Fruit fly (Drosophila melanogaster) whole organism, adult: ENCODE results near the gene bmm.

Experiments used
- CG11617 ChIP-seq: fragments of 200-800 bp; sonication (Bioruptor generic); optimal IDR thresholded peaks from 2 replicates; lab custom pipeline; 2017; ENCODE audit warnings: mild to moderate bottlenecking, missing biosample characterization, missing genetic modification reagents, missing genetic modification characterization
- CG12768 ChIP-seq: fragments of 200-800 bp; sonication (Bioruptor generic); optimal IDR thresholded peaks from 2 replicates; lab custom pipeline; 2017; ENCODE audit warnings: missing biosample characterization, missing genetic modification characterization, mild to moderate bottlenecking, moderate library complexity, missing genetic modification reagents
- CG1620 ChIP-seq: fragments of 200-800 bp; sonication (Bioruptor generic); optimal IDR thresholded peaks from 2 replicates; lab custom pipeline; 2016; ENCODE audit warnings: missing biosample characterization, missing genetic modification characterization
- CG33017 ChIP-seq: fragments of 200-800 bp; sonication (Bioruptor generic); optimal IDR thresholded peaks from 2 replicates; lab custom pipeline; 2018; ENCODE audit warnings: missing biosample characterization, mild to moderate bottlenecking, missing genetic modification characterization, moderate library complexity
- CG5204 ChIP-seq: fragments of 200-800 bp; sonication (Bioruptor generic); optimal IDR thresholded peaks from 2 replicates; lab custom pipeline; 2016; ENCODE audit warnings: missing biosample characterization, missing genetic modification characterization
- CG7101 ChIP-seq: fragments of 200-800 bp; sonication (Bioruptor generic); optimal IDR thresholded peaks from 2 replicates; lab custom pipeline; 2018; ENCODE audit warnings: missing biosample characterization, mild to moderate bottlenecking, missing genetic modification characterization, moderate library complexity
- Crg-1 ChIP-seq: fragments of 200-800 bp; sonication (Bioruptor generic); optimal IDR thresholded peaks from 2 replicates; lab custom pipeline; 2016; ENCODE audit warnings: missing biosample characterization, missing genetic modification characterization
- Hr96 ChIP-seq: fragments of 200-800 bp; sonication (Bioruptor generic); optimal IDR thresholded peaks from 2 replicates; lab custom pipeline; 2016; ENCODE audit warnings: missing biosample characterization, missing genetic modification characterization
- bab1 ChIP-seq: fragments of 200-800 bp; sonication (Bioruptor generic); optimal IDR thresholded peaks from 3 replicates; lab custom pipeline; 2019; ENCODE audit warnings: missing biosample characterization, mild to moderate bottlenecking, missing genetic modification characterization, moderate library complexity
- cic ChIP-seq: fragments of 200-800 bp; sonication (Bioruptor generic); optimal IDR thresholded peaks from 2 replicates; lab custom pipeline; 2017; ENCODE audit warnings: missing biosample characterization, mild to moderate bottlenecking, missing genetic modification characterization, moderate library complexity
- cnc ChIP-seq, 2 experiments: fragments of >200 bp; optimal IDR thresholded peaks; 2 replicates each; lab custom pipeline; 2017
- ovo ChIP-seq: fragments of 200-800 bp; sonication (Bioruptor generic); optimal IDR thresholded peaks from 2 replicates; lab custom pipeline; 2016; ENCODE audit warnings: missing biosample characterization, missing genetic modification characterization
- tj ChIP-seq: fragments of 200-800 bp; sonication (Bioruptor generic); optimal IDR thresholded peaks from 3 replicates; lab custom pipeline; 2017; ENCODE audit warnings: missing biosample characterization, mild to moderate bottlenecking, missing genetic modification characterization, moderate library complexity
- toe ChIP-seq: fragments of 200-800 bp; sonication (Bioruptor generic); optimal IDR thresholded peaks from 2 replicates; lab custom pipeline; 2016; ENCODE audit warnings: missing biosample characterization, missing genetic modification characterization

The bmm gene

dm6 chr3L:14731790-14732189 is 54.4 kb downstream of the bmm start:
- TF ChIP-seq bab1 (GFP tag; lab: Kevin White, UChicago): no peak
- TF ChIP-seq toe (GFP tag; lab: Kevin White, UChicago): no peak
- no peak for TF ChIP-seq cnc (optimal IDR thresholded peaks at IDR 0.05; lab: Kevin White, UChicago)
- no peak for TF ChIP-seq Hr96 (GFP tag; lab: Kevin White, UChicago)
- no peak for TF ChIP-seq Crg-1 (GFP tag; lab: Kevin White, UChicago)

DNA sequence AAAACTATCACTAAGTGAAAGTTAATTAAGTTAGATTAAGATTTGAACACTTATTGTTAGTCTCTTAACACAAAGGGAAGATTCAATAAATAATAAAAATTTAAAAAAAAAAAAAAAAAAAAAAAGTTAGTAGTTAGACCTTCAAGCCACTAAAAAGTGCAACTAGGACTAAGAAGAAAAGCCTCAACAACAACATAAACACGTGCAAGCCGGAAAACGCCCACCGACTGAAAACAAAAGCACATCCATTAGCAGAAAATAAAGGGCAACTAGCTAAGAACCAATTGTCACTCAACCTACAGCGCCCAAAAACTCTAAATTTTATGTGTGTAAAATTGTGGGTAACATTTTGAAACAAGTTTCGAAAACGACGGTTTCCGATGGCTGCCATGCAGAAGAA is 57.8 kb downstream of the bmm start, which contains the start of gene CG13473:
Gene CG13473 (plus strand): TSS at position 301 of the 400 bp plus-strand sequence.
- TF ChIP-seq CG5204 (GFP tag; lab: Kevin White, UChicago) (no peak), CG12768 (GFP tag; lab: Kevin White, UChicago) (no peak), bab1 (GFP tag; lab: Kevin White, UChicago) (no peak), cic (GFP tag; lab: Kevin White, UChicago) (no peak), CG11617 (no peak), cnc (optimal IDR thresholded peaks at IDR 0.05; lab: Kevin White, UChicago) (no peak), ovo (GFP tag; lab: Kevin White, UChicago) (no peak), CG33017 (tag; lab: Kevin White, UChicago) (no peak), CG1620 (GFP tag; lab: Kevin White, UChicago) (no peak), tj (GFP tag; lab: Kevin White, UChicago) (no peak), toe (GFP tag; lab: Kevin White, UChicago) (no peak), CG7101 (tag; lab: Kevin White, UChicago) (no peak)
